Worm (Caenorhabditis elegans): ENCODE results near the gene rpac-40.

DNA sequence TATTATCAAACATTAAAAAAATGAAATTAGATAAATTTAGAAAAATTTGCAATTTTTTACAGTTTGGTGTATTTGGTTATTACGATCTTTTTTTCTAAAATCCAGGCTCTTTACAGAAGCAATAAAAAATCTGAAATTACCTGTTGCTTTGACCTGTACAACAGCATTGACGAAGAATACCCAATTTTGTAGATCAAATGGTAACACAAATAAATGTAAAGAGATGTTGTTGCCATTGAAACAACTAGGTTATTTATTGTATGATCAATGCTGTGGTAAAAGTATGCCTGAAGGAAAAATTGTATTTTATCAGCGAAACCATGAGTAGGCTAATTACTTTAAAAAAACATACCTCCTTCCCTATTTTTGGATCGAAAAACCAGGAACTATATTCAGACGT, 42.3 kb downstream of the rpac-40 start:
- TF ChIP-seq nhr-237 (tag; optimal IDR thresholded peaks at IDR 0.05), result no peak
- TF ChIP-seq blmp-1 (tag; optimal IDR thresholded peaks at IDR 0.05), result no peak
- no peak for TF ChIP-seq bed-3 (GFP tag; optimal IDR thresholded peaks at IDR 0.05)
- TF ChIP-seq ceh-43 (GFP tag; optimal IDR thresholded peaks at IDR 0.05), result no peak
- no peak for TF ChIP-seq unc-62 (GFP tag; optimal IDR thresholded peaks at IDR 0.05)
- TF ChIP-seq flh-1 (GFP tag; optimal IDR thresholded peaks at IDR 0.05), result no peak
- no peak for TF ChIP-seq ceh-39 (tag; optimal IDR thresholded peaks at IDR 0.05)
- TF ChIP-seq nhr-12 (tag; optimal IDR thresholded peaks at IDR 0.05), result no peak
- TF ChIP-seq nhr-28 (tag; optimal IDR thresholded peaks at IDR 0.05), result no peak
- TF ChIP-seq lsy-2 (tag; optimal IDR thresholded peaks at IDR 0.05), result no peak
- TF ChIP-seq snpc-4 (tag; optimal IDR thresholded peaks at IDR 0.05), result no peak
- no peak for TF ChIP-seq elt-3 (tag; optimal IDR thresholded peaks at IDR 0.05)
